Fruit fly (Drosophila melanogaster) whole organism, embryonic: ENCODE results near the gene SCCRO.
A peak's percentile ranks its signal among the peaks of the same experiment; 100 is the strongest.

Source experiments
- Asciz ChIP-seq: fragments of 200-800 bp; sonication (Bioruptor generic); optimal IDR thresholded peaks from 2 replicates; lab custom pipeline; 2017; ENCODE audit warnings: missing biosample characterization, mild to moderate bottlenecking, missing genetic modification characterization, missing genetic modification reagents
- CG10267 ChIP-seq: fragments of 200-800 bp; sonication (Bioruptor generic); optimal IDR thresholded peaks from 2 replicates; lab custom pipeline; 2018; ENCODE audit warnings: missing biosample characterization, mild to moderate bottlenecking, missing genetic modification characterization, moderate library complexity
- CG10366 ChIP-seq: fragments of 200-800 bp; sonication (Bioruptor generic); IDR thresholded peaks from 2 replicates; pipeline ENCODE4 v1.3.6; 2022; ENCODE audit warnings: missing biosample characterization, missing genetic modification characterization
- CG14710 ChIP-seq: fragments of 200-800 bp; sonication (Bioruptor generic); optimal IDR thresholded peaks from 3 replicates; lab custom pipeline; 2019; ENCODE audit warnings: missing biosample characterization, mild to moderate bottlenecking, missing genetic modification characterization, moderate library complexity
- CG15011 ChIP-seq: fragments of 200-800 bp; sonication (Bioruptor generic); optimal IDR thresholded peaks from 3 replicates; lab custom pipeline; 2018; ENCODE audit warnings: missing biosample characterization, mild to moderate bottlenecking, missing genetic modification characterization
- CG15601 ChIP-seq: fragments of 200-800 bp; sonication (Bioruptor generic); optimal IDR thresholded peaks from 3 replicates; lab custom pipeline; 2019; ENCODE audit warnings: missing biosample characterization, mild to moderate bottlenecking, missing genetic modification characterization, moderate library complexity
- CG17186 ChIP-seq: fragments of 200-800 bp; sonication (Bioruptor generic); optimal IDR thresholded peaks from 3 replicates; lab custom pipeline; 2017; ENCODE audit warnings: missing biosample characterization, missing genetic modification reagents, missing genetic modification characterization
- CG17568 ChIP-seq: fragments of 200-800 bp; sonication (Bioruptor generic); optimal IDR thresholded peaks from 2 replicates; lab custom pipeline; 2018; ENCODE audit warnings: missing biosample characterization, mild to moderate bottlenecking, missing genetic modification characterization, moderate library complexity
- CG18262 ChIP-seq: fragments of 200-800 bp; optimal IDR thresholded peaks from 3 replicates; lab custom pipeline; 2019; ENCODE audit warnings: missing biosample characterization, mild to moderate bottlenecking, missing genetic modification characterization, moderate library complexity
- CG18476 ChIP-seq: fragments of 200-800 bp; sonication (Bioruptor generic); optimal IDR thresholded peaks from 2 replicates; lab custom pipeline; 2016; ENCODE audit warnings: missing biosample characterization, mild to moderate bottlenecking, missing genetic modification characterization
- CG2120 ChIP-seq: fragments of 200-800 bp; sonication (Bioruptor generic); optimal IDR thresholded peaks from 3 replicates; lab custom pipeline; 2016; ENCODE audit warnings: missing biosample characterization, missing genetic modification characterization
- CG2712 ChIP-seq: fragments of 200-800 bp; optimal IDR thresholded peaks from 3 replicates; lab custom pipeline; 2019; ENCODE audit warnings: missing biosample characterization, mild to moderate bottlenecking, missing genetic modification characterization, moderate library complexity
- CG30020 ChIP-seq: fragments of 200-800 bp; optimal IDR thresholded peaks from 2 replicates; lab custom pipeline; 2019; ENCODE audit warnings: missing biosample characterization, mild to moderate bottlenecking, missing genetic modification characterization, moderate library complexity
- CG30403 ChIP-seq: fragments of 200-800 bp; sonication (Bioruptor generic); optimal IDR thresholded peaks from 3 replicates; lab custom pipeline; 2016; ENCODE audit warnings: missing biosample characterization, missing genetic modification characterization
- CG31224 ChIP-seq: fragments of 200-800 bp; sonication (Bioruptor generic); IDR thresholded peaks from 2 replicates; pipeline ENCODE4 v1.3.6; 2022; ENCODE audit warnings: missing biosample characterization, missing genetic modification characterization
- CG3163 ChIP-seq: fragments of 200-800 bp; sonication (Bioruptor generic); optimal IDR thresholded peaks from 3 replicates; lab custom pipeline; 2016; ENCODE audit warnings: missing biosample characterization, missing genetic modification characterization
- CG34224 ChIP-seq: fragments of 200-800 bp; sonication (Bioruptor generic); IDR thresholded peaks from 3 replicates; pipeline ENCODE4 v1.3.6; 2022; ENCODE audit warnings: missing biosample characterization, missing genetic modification characterization; ENCODE audit not compliant: partially characterized antibody
- CG4360 ChIP-seq: fragments of 200-800 bp; sonication (Bioruptor generic); IDR thresholded peaks from 2 replicates; pipeline ENCODE4 v1.3.6; 2022; ENCODE audit warnings: missing biosample characterization, missing genetic modification characterization
- CG6765 ChIP-seq: fragments of 200-800 bp; sonication (Bioruptor generic); optimal IDR thresholded peaks from 3 replicates; lab custom pipeline; 2017; ENCODE audit warnings: missing biosample characterization, mild to moderate bottlenecking, missing genetic modification characterization
- CG8290 ChIP-seq, 3 experiments: fragments of 200-800 bp; sonication (Bioruptor generic); optimal IDR thresholded peaks; 2 replicates each; lab custom pipeline; 2016 to 2019; ENCODE audit warnings: missing biosample characterization in 3 of 3, missing genetic modification characterization in 3 of 3, mild to moderate bottlenecking in 2 of 3, moderate library complexity in 1 of 3
- Hr51 ChIP-seq, 2 experiments: fragments of 200-800 bp; sonication (Bioruptor generic); optimal IDR thresholded peaks; 2 replicates in 1 of 2; 3 replicates in 1 of 2; lab custom pipeline; 2016 to 2018; ENCODE audit warnings: missing biosample characterization in 2 of 2, missing genetic modification characterization in 2 of 2, mild to moderate bottlenecking in 1 of 2, moderate library complexity in 1 of 2
- Med ChIP-seq: fragments of 200-800 bp; sonication (Bioruptor generic); peaks from one replicate; lab custom pipeline; 2016; ENCODE audit warnings: missing biosample characterization, missing genetic modification characterization, mild to moderate bottlenecking, inconsistent platforms, moderate library complexity
- Ptx1 ChIP-seq: fragments of 200-800 bp; sonication (Bioruptor generic); IDR thresholded peaks from 2 replicates; pipeline ENCODE4 v1.3.6; 2022; ENCODE audit warnings: missing biosample characterization, missing genetic modification characterization
- Scr ChIP-seq: fragments of 200-800 bp; sonication (Bioruptor generic); IDR thresholded peaks from 2 replicates; pipeline ENCODE4 v1.3.6; 2022; ENCODE audit warnings: missing biosample characterization, missing genetic modification characterization; ENCODE audit not compliant: partially characterized antibody
- Taf1 ChIP-seq: fragments of 200-800 bp; sonication (Bioruptor generic); IDR thresholded peaks from 2 replicates; pipeline ENCODE4 v1.3.6; 2022; ENCODE audit warnings: missing biosample characterization, missing genetic modification characterization
- YL-1 ChIP-seq: fragments of 200-800 bp; sonication (Bioruptor generic); optimal IDR thresholded peaks from 3 replicates; lab custom pipeline; 2017; ENCODE audit warnings: missing biosample characterization, mild to moderate bottlenecking, missing genetic modification characterization
- cato ChIP-seq: fragments of 200-800 bp; sonication (Bioruptor generic); optimal IDR thresholded peaks from 2 replicates; lab custom pipeline; 2016; ENCODE audit warnings: missing biosample characterization, missing genetic modification characterization, borderline replicate concordance
- chinmo ChIP-seq: fragments of 200-800 bp; sonication (Bioruptor generic); IDR thresholded peaks from 4 replicates; pipeline ENCODE4 v1.3.6; 2022; ENCODE audit warnings: missing biosample characterization, missing genetic modification characterization; ENCODE audit not compliant: partially characterized antibody
- crp ChIP-seq, 2 experiments: fragments of 200-800 bp; sonication (Bioruptor generic); optimal IDR thresholded peaks; 2 replicates in 1 of 2; 3 replicates in 1 of 2; lab custom pipeline; 2017; ENCODE audit warnings: missing biosample characterization in 2 of 2, missing genetic modification characterization in 2 of 2, mild to moderate bottlenecking in 1 of 2, moderate library complexity in 1 of 2
- cwo ChIP-seq: fragments of 200-800 bp; sonication (Bioruptor generic); optimal IDR thresholded peaks from 3 replicates; lab custom pipeline; 2017; ENCODE audit warnings: missing biosample characterization, missing genetic modification characterization, mild to moderate bottlenecking, moderate library complexity, missing genetic modification reagents
- disco-r ChIP-seq: fragments of 200-800 bp; sonication (Bioruptor generic); optimal IDR thresholded peaks from 2 replicates; lab custom pipeline; 2016; ENCODE audit warnings: missing biosample characterization, missing genetic modification characterization
- her ChIP-seq: fragments of 200-800 bp; sonication (Bioruptor generic); optimal IDR thresholded peaks from 2 replicates; lab custom pipeline; 2016; ENCODE audit warnings: missing biosample characterization, missing genetic modification characterization
- knrl ChIP-seq: fragments of 200-800 bp; sonication (Bioruptor generic); IDR thresholded peaks from 3 replicates; pipeline ENCODE4 v1.3.6; 2022; ENCODE audit warnings: missing biosample characterization, missing genetic modification characterization; ENCODE audit not compliant: partially characterized antibody
- mirr ChIP-seq: fragments of 200-800 bp; sonication (Bioruptor generic); optimal IDR thresholded peaks from 3 replicates; lab custom pipeline; 2018; ENCODE audit warnings: missing biosample characterization, mild to moderate bottlenecking, missing genetic modification characterization
- nau ChIP-seq: fragments of 200-800 bp; sonication (Bioruptor generic); optimal IDR thresholded peaks from 3 replicates; lab custom pipeline; 2017; ENCODE audit warnings: missing biosample characterization, mild to moderate bottlenecking, missing genetic modification characterization, missing genetic modification reagents
- nerfin-1 ChIP-seq: fragments of 200-800 bp; sonication (Bioruptor generic); optimal IDR thresholded peaks from 3 replicates; lab custom pipeline; 2019; ENCODE audit warnings: missing biosample characterization, mild to moderate bottlenecking, missing genetic modification characterization, moderate library complexity
- pita ChIP-seq: fragments of 200-800 bp; sonication (Bioruptor generic); optimal IDR thresholded peaks from 2 replicates; lab custom pipeline; 2017; ENCODE audit warnings: missing biosample characterization, mild to moderate bottlenecking, missing genetic modification characterization
- pum ChIP-seq: fragments of 200-800 bp; sonication (Bioruptor generic); optimal IDR thresholded peaks from 2 replicates; lab custom pipeline; 2016; ENCODE audit warnings: missing biosample characterization, missing genetic modification characterization
- pzg ChIP-seq: fragments of 200-800 bp; sonication (Bioruptor generic); optimal IDR thresholded peaks from 3 replicates; lab custom pipeline; 2018; ENCODE audit warnings: missing biosample characterization, mild to moderate bottlenecking, missing genetic modification characterization, moderate library complexity
- row ChIP-seq: fragments of 200-800 bp; sonication (Bioruptor generic); IDR thresholded peaks from 3 replicates; pipeline ENCODE4 v1.3.6; 2022; ENCODE audit warnings: missing biosample characterization, missing genetic modification characterization
- shn ChIP-seq: fragments of 200-800 bp; sonication (Bioruptor generic); optimal IDR thresholded peaks from 3 replicates; lab custom pipeline; 2016; ENCODE audit warnings: missing biosample characterization, missing genetic modification characterization
- vnd ChIP-seq: fragments of 200-800 bp; sonication (Bioruptor generic); IDR thresholded peaks from 3 replicates; pipeline ENCODE4 v1.3.6; 2022; ENCODE audit warnings: missing biosample characterization, missing genetic modification characterization; ENCODE audit not compliant: partially characterized antibody
- wek ChIP-seq: fragments of 200-800 bp; sonication (Bioruptor generic); optimal IDR thresholded peaks from 3 replicates; lab custom pipeline; 2018; ENCODE audit warnings: missing biosample characterization, mild to moderate bottlenecking, missing genetic modification characterization, moderate library complexity
- zen ChIP-seq: fragments of 200-800 bp; sonication (Bioruptor generic); optimal IDR thresholded peaks from 3 replicates; lab custom pipeline; 2018; ENCODE audit warnings: missing biosample characterization, mild to moderate bottlenecking, missing genetic modification characterization, moderate library complexity
- zen2 ChIP-seq: fragments of 200-800 bp; sonication (Bioruptor generic); IDR thresholded peaks from 3 replicates; pipeline ENCODE4 v1.3.6; 2022; ENCODE audit warnings: missing biosample characterization, missing genetic modification characterization; ENCODE audit not compliant: partially characterized antibody
- zf30C ChIP-seq: fragments of 200-800 bp; sonication (Bioruptor generic); optimal IDR thresholded peaks from 3 replicates; lab custom pipeline; 2018; ENCODE audit warnings: missing biosample characterization, mild to moderate bottlenecking, missing genetic modification characterization
- zfh1 ChIP-seq: fragments of 200-800 bp; sonication (Bioruptor generic); IDR thresholded peaks from 3 replicates; pipeline ENCODE4 v1.3.6; 2022; ENCODE audit warnings: missing biosample characterization, missing genetic modification characterization

SCCRO gene

DNA sequence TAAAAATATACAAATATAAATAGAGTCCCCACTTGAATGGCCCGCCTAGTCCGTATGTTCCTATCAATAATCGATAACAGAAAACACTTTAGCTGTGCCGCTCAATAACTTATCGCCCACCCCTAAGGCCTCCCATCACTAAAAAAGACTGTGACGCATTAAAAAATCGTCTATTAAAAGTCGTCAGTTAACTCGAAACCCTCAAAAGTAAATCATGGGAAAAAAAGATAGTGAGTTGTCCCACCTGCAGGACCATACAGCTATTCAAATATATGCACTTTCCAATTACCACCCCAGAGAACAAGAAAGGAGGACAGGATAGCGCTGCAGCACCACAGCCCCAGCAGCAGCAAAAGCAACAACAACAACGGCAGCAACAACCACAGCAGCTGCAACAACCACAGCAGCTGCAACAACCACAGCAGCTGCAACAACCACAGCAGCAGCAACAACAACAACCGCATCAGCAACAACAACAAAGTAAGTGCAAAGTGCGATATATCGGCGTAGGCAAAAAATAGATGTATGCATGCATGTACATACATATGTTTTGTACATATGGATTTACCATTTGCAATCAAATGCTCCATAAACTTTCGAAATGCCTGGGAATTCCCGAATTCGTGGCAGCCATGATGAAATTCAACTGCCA is 9.1 kb upstream of the SCCRO start, which contains the start of gene AGO2 (continued):
- TF ChIP-seq cwo (GFP tag; lab: Kevin White, UChicago) (peak; percentile 19), Taf1 (no peak), CG30020 (tag; lab: Kevin White, UChicago) (peak; percentile 63), Scr (GFP tag; lab: Robert Waterston, UW) (peak; percentile 65), zfh1 (GFP tag; lab: Robert Waterston, UW) (no peak), nerfin-1 (tag; lab: Kevin White, UChicago) (peak; percentile 21), CG34224 (GFP tag; lab: Robert Waterston, UW) (peak; percentile 83), Med (GFP tag; lab: Kevin White, UChicago) (peak; percentile 68), pzg (peak; percentile 62), CG6765 (GFP tag; lab: Kevin White, UChicago) (peak; percentile 24), CG10267 (tag; lab: Kevin White, UChicago) (peak; percentile 41), vnd (GFP tag; lab: Robert Waterston, UW) (peak; percentile 62; the same call in 1 of the 3 replicates), Hr51 (GFP tag; optimal IDR thresholded peaks at IDR 0.05; lab: Kevin White, UChicago) (peak in 1 of 2 experiments; percentile 61), pum (no peak), nau (GFP tag; lab: Kevin White, UChicago) (peak; percentile 46), crp (GFP tag; optimal IDR thresholded peaks at IDR 0.05; lab: Kevin White, UChicago) (peak in 1 of 2 experiments; percentile 26), zf30C (GFP tag; lab: Kevin White, UChicago) (no peak), mirr (GFP tag; lab: Kevin White, UChicago) (peak; percentile 32), zen (tag; lab: Kevin White, UChicago) (no peak), CG17568 (GFP tag; lab: Kevin White, UChicago) (peak; percentile 61), CG18262 (tag; lab: Kevin White, UChicago) (peak; percentile 20), cato (GFP tag; lab: Kevin White, UChicago) (no peak), YL-1 (GFP tag; lab: Kevin White, UChicago) (peak; percentile 92), CG2120 (GFP tag; lab: Kevin White, UChicago) (peak; percentile 11), CG8290 (GFP tag; optimal IDR thresholded peaks at IDR 0.05; lab: Kevin White, UChicago) (peak; percentile 2), CG8290 (tag; optimal IDR thresholded peaks at IDR 0.05; lab: Kevin White, UChicago) (no peak), disco-r (GFP tag; lab: Kevin White, UChicago) (no peak), CG30403 (peak; percentile 21), CG3163 (GFP tag; lab: Kevin White, UChicago) (peak; percentile 32), knrl (GFP tag; lab: Robert Waterston, UW) (peak; percentile 52; the same call in 2 of the 3 replicates), Asciz (GFP tag; lab: Kevin White, UChicago) (peak; percentile 23), CG4360 (GFP tag; lab: Robert Waterston, UW) (peak; percentile 100), CG14710 (tag; lab: Kevin White, UChicago) (peak; percentile 81), CG2712 (tag; lab: Kevin White, UChicago) (peak; percentile 6), CG15601 (peak; percentile 17), CG10366 (GFP tag; lab: Robert Waterston, UW) (no peak), chinmo (GFP tag; lab: Robert Waterston, UW) (peak; percentile 95; the same call in 2 of the 4 replicates), CG31224 (GFP tag; lab: Robert Waterston, UW) (no peak), Ptx1 (no peak), zen2 (GFP tag; lab: Robert Waterston, UW) (peak; percentile 69; the same call in 2 of the 3 replicates), her (GFP tag; lab: Kevin White, UChicago) (peak; percentile 50), CG18476 (GFP tag; lab: Kevin White, UChicago) (no peak), wek (GFP tag; lab: Kevin White, UChicago) (peak; percentile 17), pita (GFP tag; lab: Kevin White, UChicago) (peak; percentile 62), CG15011 (GFP tag; lab: Kevin White, UChicago) (no peak), CG17186 (GFP tag; lab: Kevin White, UChicago) (peak; percentile 66), row (GFP tag; lab: Robert Waterston, UW) (peak; percentile 31; the same call in 1 of the 3 replicates), shn (GFP tag; lab: Kevin White, UChicago) (peak; percentile 1)
